Worm (Caenorhabditis elegans): ENCODE results near the gene set-16.

set-16 gene

ce11 chrIII:13645885-13646488 is 2.3 kb downstream of the set-16 start:
- TF ChIP-seq nhr-237 (tag; optimal IDR thresholded peaks at IDR 0.05) (no peak), drap-1 (GFP tag; optimal IDR thresholded peaks at IDR 0.05) (peak; percentile 3)

ce11 chrIII:13648540-13648939 is 4.8 kb downstream of the set-16 start:
- no peak for TF ChIP-seq mep-1 (tag; optimal IDR thresholded peaks at IDR 0.05)
- TF ChIP-seq lsy-2 (tag; optimal IDR thresholded peaks at IDR 0.05): no peak
- TF ChIP-seq lin-32 (GFP tag; optimal IDR thresholded peaks at IDR 0.05): no peak
- no peak for TF ChIP-seq ceh-39 (tag; optimal IDR thresholded peaks at IDR 0.05)
- no peak for TF ChIP-seq zip-8 (tag; optimal IDR thresholded peaks at IDR 0.05)
- TF ChIP-seq ceh-83 (GFP tag; optimal IDR thresholded peaks at IDR 0.05): no peak
- no peak for TF ChIP-seq blmp-1 (tag; optimal IDR thresholded peaks at IDR 0.05)
- TF ChIP-seq nhr-76 (tag; optimal IDR thresholded peaks at IDR 0.05): no peak
- no peak for TF ChIP-seq mls-2 (tag; optimal IDR thresholded peaks at IDR 0.05)

- TF ChIP-seq lin-32 (GFP tag; optimal IDR thresholded peaks at IDR 0.05) (peak; percentile 7), sem-2 (GFP tag; optimal IDR thresholded peaks at IDR 0.05) (peak; percentile 5), mls-2 (tag; optimal IDR thresholded peaks at IDR 0.05) (no peak), ztf-11 (tag; optimal IDR thresholded peaks at IDR 0.05) (no peak), mep-1 (tag; optimal IDR thresholded peaks at IDR 0.05) (no peak), lsy-2 (tag; optimal IDR thresholded peaks at IDR 0.05) (no peak), ces-1 (GFP tag; optimal IDR thresholded peaks at IDR 0.05) (no peak), hlh-1 (tag; optimal IDR thresholded peaks at IDR 0.05) (no peak)
These were observed 7.7 kb downstream of the set-16 start for ce11 chrIII:13651414-13651813.

ce11 chrIII:13652010-13652409 is 8.3 kb downstream of the set-16 start:
- no peak for TF ChIP-seq lin-13 (tag; optimal IDR thresholded peaks at IDR 0.05)
- TF ChIP-seq blmp-1 (tag; optimal IDR thresholded peaks at IDR 0.05): no peak
- no peak for TF ChIP-seq tbx-8 (GFP tag; optimal IDR thresholded peaks at IDR 0.05)
- no peak for TF ChIP-seq sptf-1 (tag; optimal IDR thresholded peaks at IDR 0.05)
- no peak for TF ChIP-seq bed-3 (GFP tag; optimal IDR thresholded peaks at IDR 0.05)
- no peak for TF ChIP-seq flh-1 (GFP tag; optimal IDR thresholded peaks at IDR 0.05)
- TF ChIP-seq snpc-4 (tag; optimal IDR thresholded peaks at IDR 0.05): no peak
- no peak for TF ChIP-seq elt-3 (tag; optimal IDR thresholded peaks at IDR 0.05)
- no peak for TF ChIP-seq nhr-28 (tag; optimal IDR thresholded peaks at IDR 0.05)
- TF ChIP-seq sem-2 (GFP tag; optimal IDR thresholded peaks at IDR 0.05): no peak
- no peak for TF ChIP-seq lin-32 (GFP tag; optimal IDR thresholded peaks at IDR 0.05)
- no peak for TF ChIP-seq lsy-2 (tag; optimal IDR thresholded peaks at IDR 0.05)
- TF ChIP-seq nhr-12 (tag; optimal IDR thresholded peaks at IDR 0.05): no peak
- TF ChIP-seq elt-1 (tag; optimal IDR thresholded peaks at IDR 0.05; ENCODE audit: borderline replicate concordance, insufficient read depth): no peak
- TF ChIP-seq ceh-83 (GFP tag; optimal IDR thresholded peaks at IDR 0.05): no peak
- no peak for TF ChIP-seq unc-120 (tag; optimal IDR thresholded peaks at IDR 0.05; ENCODE audit: poor library complexity, severe bottlenecking)
- no peak for TF ChIP-seq hlh-1 (tag; optimal IDR thresholded peaks at IDR 0.05)
- TF ChIP-seq mep-1 (tag; optimal IDR thresholded peaks at IDR 0.05): no peak

ce11 chrIII:13652708-13653107 is 9.0 kb downstream of the set-16 start:
- TF ChIP-seq flh-1 (GFP tag; optimal IDR thresholded peaks at IDR 0.05): no peak
- TF ChIP-seq mep-1 (tag; optimal IDR thresholded peaks at IDR 0.05): no peak
- no peak for TF ChIP-seq nhr-237 (tag; optimal IDR thresholded peaks at IDR 0.05)
- TF ChIP-seq elt-1 (tag; optimal IDR thresholded peaks at IDR 0.05; ENCODE audit: borderline replicate concordance, insufficient read depth): no peak
- no peak for TF ChIP-seq nhr-2 (tag; optimal IDR thresholded peaks at IDR 0.05)
- TF ChIP-seq elt-3 (tag; optimal IDR thresholded peaks at IDR 0.05): no peak
- no peak for TF ChIP-seq ceh-43 (GFP tag; optimal IDR thresholded peaks at IDR 0.05)
- no peak for TF ChIP-seq zip-8 (tag; optimal IDR thresholded peaks at IDR 0.05)
- no peak for TF ChIP-seq mls-2 (tag; optimal IDR thresholded peaks at IDR 0.05)
- TF ChIP-seq bed-3 (GFP tag; optimal IDR thresholded peaks at IDR 0.05): no peak
- no peak for TF ChIP-seq nhr-12 (tag; optimal IDR thresholded peaks at IDR 0.05)
- no peak for TF ChIP-seq ces-1 (GFP tag; optimal IDR thresholded peaks at IDR 0.05)
- no peak for TF ChIP-seq nhr-76 (tag; optimal IDR thresholded peaks at IDR 0.05)
- TF ChIP-seq ceh-39 (tag; optimal IDR thresholded peaks at IDR 0.05): no peak
- no peak for TF ChIP-seq sptf-1 (tag; optimal IDR thresholded peaks at IDR 0.05)
- TF ChIP-seq M03D4.4 (tag; optimal IDR thresholded peaks at IDR 0.05): no peak
- no peak for TF ChIP-seq snpc-4 (tag; optimal IDR thresholded peaks at IDR 0.05)
- TF ChIP-seq tbx-8 (GFP tag; optimal IDR thresholded peaks at IDR 0.05): no peak
